Fruit fly (Drosophila melanogaster): ENCODE results near the gene RagA-B.

DNA sequence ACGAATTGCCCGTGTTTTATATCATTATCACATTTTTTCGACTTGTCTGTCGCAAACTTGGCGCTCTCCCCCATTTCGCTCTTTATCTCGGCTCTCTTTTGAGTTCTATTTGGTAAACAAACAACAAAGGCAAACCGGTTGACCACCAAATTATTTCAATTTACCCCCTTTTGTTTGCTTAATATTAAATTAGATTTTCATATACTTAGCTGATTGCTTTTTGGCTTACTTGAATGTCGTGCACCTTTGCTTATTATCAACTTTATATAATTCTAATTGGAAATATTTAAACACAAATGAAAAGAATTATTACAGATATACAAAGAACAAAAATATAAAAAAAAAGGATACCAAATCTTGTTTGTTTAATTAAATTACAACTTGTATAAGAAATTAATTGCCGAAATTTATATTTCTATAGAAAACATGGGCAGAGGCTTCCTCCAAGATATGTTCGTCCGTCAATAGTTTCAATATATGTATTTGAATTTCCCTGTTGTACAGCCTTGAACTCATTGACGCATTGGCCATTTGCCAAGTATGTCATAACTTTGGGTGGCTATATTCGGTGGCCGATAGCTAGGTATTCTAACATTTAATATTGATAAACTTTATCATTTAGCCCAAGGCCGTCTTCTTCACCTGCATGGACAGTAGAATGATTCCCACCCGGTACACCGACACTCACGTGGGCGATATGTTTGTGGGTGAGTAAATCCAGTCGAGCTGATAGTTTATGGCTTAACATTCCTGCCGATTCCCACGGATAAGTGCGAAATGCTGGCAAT, 2.7 kb downstream of the RagA-B start:
- TF ChIP-seq Sin3A (optimal IDR thresholded peaks at IDR 0.05) (no peak), h (optimal IDR thresholded peaks at IDR 0.05) (no peak), Myc (optimal IDR thresholded peaks at IDR 0.05) (no peak)

Data from Kc167 (cell line).